Worm (Caenorhabditis elegans): ENCODE results near the gene R09E10.6.

Gene R09E10.6

DNA sequence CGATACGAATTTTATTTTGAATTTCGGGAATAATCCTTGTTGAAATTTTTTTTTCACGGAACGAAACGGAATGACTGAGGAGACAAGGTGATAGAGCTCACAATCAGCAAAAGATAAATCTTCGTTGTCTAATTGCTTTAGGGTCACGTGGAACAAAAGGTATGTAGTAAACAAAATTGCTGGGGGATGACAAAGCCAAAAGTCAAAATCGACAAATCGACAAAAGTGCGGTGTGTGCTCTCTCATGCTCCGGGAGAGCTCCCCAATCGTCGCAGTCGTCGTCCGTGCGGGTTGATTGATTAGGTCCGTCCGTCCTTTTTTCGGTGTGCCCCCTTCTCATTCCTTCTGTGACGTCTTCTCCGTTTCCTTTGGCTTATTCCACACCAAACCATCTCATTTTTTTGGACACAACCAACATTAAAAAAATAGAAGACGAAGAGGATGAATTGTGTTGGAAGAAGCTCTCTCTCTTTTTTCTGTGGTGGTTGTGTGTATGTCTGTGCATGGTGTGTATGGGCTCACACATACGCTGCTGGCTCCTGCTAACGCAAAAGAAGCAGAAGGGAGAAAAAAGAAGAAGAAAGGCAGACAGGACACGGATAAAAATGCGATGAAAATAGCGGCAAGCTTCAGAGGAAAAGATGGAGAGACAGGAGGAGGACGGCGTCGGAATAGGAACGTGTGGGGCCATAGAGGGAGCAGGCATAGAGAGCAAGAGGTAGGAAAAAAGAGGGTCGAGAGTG, 47.9 kb upstream of the R09E10.6 start (continued):
- TF ChIP-seq lsy-2 (tag; optimal IDR thresholded peaks at IDR 0.05), result peak in 1 of 2 experiments; percentile 21
- TF ChIP-seq mep-1 (tag; optimal IDR thresholded peaks at IDR 0.05), result peak; percentile 30
- TF ChIP-seq aha-1 (tag; optimal IDR thresholded peaks at IDR 0.05), result no peak
- TF ChIP-seq nhr-71 (tag; optimal IDR thresholded peaks at IDR 0.05), result peak; percentile 49

ce11 chrIV:10339701-10340100, 45.8 kb upstream of the R09E10.6 start:
- TF ChIP-seq nhr-85 (tag), result no peak
- no peak for TF ChIP-seq zip-4 (GFP tag; optimal IDR thresholded peaks at IDR 0.05)
- TF ChIP-seq unc-86 (tag; optimal IDR thresholded peaks at IDR 0.05), result no peak
- peak; percentile 57 for TF ChIP-seq nhr-47 (tag; optimal IDR thresholded peaks at IDR 0.05)
- no peak for TF ChIP-seq lin-35 (GFP tag; optimal IDR thresholded peaks at IDR 0.05)
- TF ChIP-seq tlp-1 (tag; optimal IDR thresholded peaks at IDR 0.05), result no peak
- TF ChIP-seq rnt-1 (tag; optimal IDR thresholded peaks at IDR 0.05), result no peak
- TF ChIP-seq fkh-8 (tag; optimal IDR thresholded peaks at IDR 0.05), result peak; percentile 86
- TF ChIP-seq pax-3 (tag; optimal IDR thresholded peaks at IDR 0.05), result peak; percentile 46
- TF ChIP-seq dsc-1 (tag; optimal IDR thresholded peaks at IDR 0.05), result peak; percentile 80
- TF ChIP-seq hlh-4 (tag; optimal IDR thresholded peaks at IDR 0.05), result peak; percentile 29
- TF ChIP-seq sox-4 (tag; optimal IDR thresholded peaks at IDR 0.05), result peak; percentile 3
- TF ChIP-seq mef-2 (tag; optimal IDR thresholded peaks at IDR 0.05), result no peak
- TF ChIP-seq lin-39 (tag; optimal IDR thresholded peaks at IDR 0.05), result no peak
- no peak for TF ChIP-seq unc-62 (GFP tag; optimal IDR thresholded peaks at IDR 0.05)
- peak in 1 of 2 experiments; percentile 22 for TF ChIP-seq lsy-2 (tag; optimal IDR thresholded peaks at IDR 0.05)
- TF ChIP-seq nhr-71 (tag; optimal IDR thresholded peaks at IDR 0.05), result peak; percentile 68
- TF ChIP-seq fkh-10 (GFP tag; optimal IDR thresholded peaks at IDR 0.05), result no peak
- TF ChIP-seq lin-14 (GFP tag; optimal IDR thresholded peaks at IDR 0.05), result peak; percentile 25
- TF ChIP-seq swsn-7 (tag; optimal IDR thresholded peaks at IDR 0.05), result peak; percentile 4

DNA sequence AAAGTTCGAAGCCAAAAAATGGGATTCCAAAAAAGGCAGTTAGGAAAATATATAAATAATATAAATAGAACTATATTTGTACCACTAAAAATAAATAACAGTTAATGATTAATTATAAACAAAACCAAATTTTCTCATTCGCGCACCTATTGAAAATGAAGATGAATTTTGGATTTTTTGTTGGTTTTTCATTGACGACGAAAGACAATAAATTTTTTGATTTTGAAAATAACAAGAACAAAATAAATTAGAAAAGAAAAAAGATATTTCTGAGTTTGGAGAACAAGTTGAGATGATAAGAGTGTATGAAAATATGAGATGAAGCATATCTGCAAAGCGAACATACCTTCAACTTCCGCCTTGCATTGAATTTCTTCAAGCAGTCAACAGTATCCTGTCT, 43.4 kb upstream of the R09E10.6 start:
- TF ChIP-seq dsc-1 (tag; optimal IDR thresholded peaks at IDR 0.05), result no peak
- no peak for TF ChIP-seq aha-1 (tag; optimal IDR thresholded peaks at IDR 0.05)
- no peak for TF ChIP-seq ama-1 (optimal IDR thresholded peaks at IDR 0.05)
- TF ChIP-seq unc-30 (tag; optimal IDR thresholded peaks at IDR 0.05), result no peak
- TF ChIP-seq snpc-4 (tag; optimal IDR thresholded peaks at IDR 0.05), result no peak
- TF ChIP-seq ceh-8 (GFP tag; optimal IDR thresholded peaks at IDR 0.05), result no peak
- TF ChIP-seq fkh-8 (tag; optimal IDR thresholded peaks at IDR 0.05), result no peak

- TF ChIP-seq egl-13 (tag; optimal IDR thresholded peaks at IDR 0.05), result no peak
- TF ChIP-seq zip-4 (GFP tag; optimal IDR thresholded peaks at IDR 0.05), result no peak
- TF ChIP-seq unc-98 (GFP tag; IDR thresholded peaks at IDR 0.05), result no peak
- TF ChIP-seq unc-86 (tag; optimal IDR thresholded peaks at IDR 0.05), result no peak
- TF ChIP-seq elt-2 (tag; optimal IDR thresholded peaks at IDR 0.05), result peak; percentile 71
- TF ChIP-seq rnt-1 (tag; optimal IDR thresholded peaks at IDR 0.05), result no peak
- TF ChIP-seq aha-1 (tag; optimal IDR thresholded peaks at IDR 0.05), result no peak
- TF ChIP-seq fkh-8 (tag; optimal IDR thresholded peaks at IDR 0.05), result peak; percentile 32
- TF ChIP-seq nhr-90 (tag; optimal IDR thresholded peaks at IDR 0.05; ENCODE audit: poor library complexity), result no peak
- no peak for TF ChIP-seq irx-1 (tag; optimal IDR thresholded peaks at IDR 0.05)
- TF ChIP-seq nhr-20 (tag; optimal IDR thresholded peaks at IDR 0.05), result no peak
- no peak for TF ChIP-seq swsn-7 (tag; optimal IDR thresholded peaks at IDR 0.05)
- no peak for TF ChIP-seq isw-1 (GFP tag; IDR thresholded peaks at IDR 0.05)
- peak in 1 of 2 experiments; percentile 26 for TF ChIP-seq lin-35 (GFP tag; optimal IDR thresholded peaks at IDR 0.05)
- peak in 1 of 2 experiments; percentile 17 for TF ChIP-seq mdl-1 (tag; optimal IDR thresholded peaks at IDR 0.05)
- TF ChIP-seq efl-1 (optimal IDR thresholded peaks at IDR 0.05), result no peak
- peak in 1 of 2 experiments; percentile 22 for TF ChIP-seq efl-1 (GFP tag; optimal IDR thresholded peaks at IDR 0.05 in 1 of 2)
- peak; percentile 45 for TF ChIP-seq lin-14 (GFP tag; optimal IDR thresholded peaks at IDR 0.05)
- TF ChIP-seq nhr-12 (tag; optimal IDR thresholded peaks at IDR 0.05), result no peak
- no peak for TF ChIP-seq lir-3 (tag; optimal IDR thresholded peaks at IDR 0.05; ENCODE audit: poor library complexity)
- TF ChIP-seq ceh-90 (tag; optimal IDR thresholded peaks at IDR 0.05), result no peak
- no peak for TF ChIP-seq xbp-1 (tag; optimal IDR thresholded peaks at IDR 0.05)
- peak; percentile 29 for TF ChIP-seq nhr-77 (tag; optimal IDR thresholded peaks at IDR 0.05)
- no peak for TF ChIP-seq nhr-28 (tag; optimal IDR thresholded peaks at IDR 0.05)
- no peak for TF ChIP-seq hlh-4 (tag; optimal IDR thresholded peaks at IDR 0.05)
- TF ChIP-seq nhr-237 (tag; optimal IDR thresholded peaks at IDR 0.05), result no peak
Measured at ce11 chrIV:10331882-10332281, 38.0 kb upstream of the R09E10.6 start.

Measured in whole organism, L1 larva.